Fruit fly (Drosophila melanogaster): Measurements from ENCODE around the gene CG15824.

- TF ChIP-seq CG30431 (GFP tag; optimal IDR thresholded peaks at IDR 0.05) (no peak), pnt (GFP tag; optimal IDR thresholded peaks at IDR 0.05) (no peak), CG2678 (tag; optimal IDR thresholded peaks at IDR 0.05) (no peak), luna (GFP tag; optimal IDR thresholded peaks at IDR 0.05) (no peak), Sox102F (GFP tag; optimal IDR thresholded peaks at IDR 0.05) (no peak), Rfx (GFP tag; IDR thresholded peaks at IDR 0.05) (no peak), dm (GFP tag; optimal IDR thresholded peaks at IDR 0.05) (no peak), CG14014 (GFP tag; IDR thresholded peaks at IDR 0.05) (no peak), nom (GFP tag; optimal IDR thresholded peaks at IDR 0.05) (no peak), prd (optimal IDR thresholded peaks at IDR 0.05) (no peak), prd (GFP tag; IDR thresholded peaks at IDR 0.05) (no peak)
These were observed 37.7 kb upstream of the CG15824 start, which contains the start of gene Tmtc2 for dm6 chr2L:922660-923059.
